Worm (Caenorhabditis elegans) whole organism, early embryonic: ENCODE results near the gene hbl-1.

Source experiments
- B0310.2 ChIP-seq: sonication (generic microtip); optimal IDR thresholded peaks from 2 replicates; lab custom pipeline; 2016; ENCODE audit warnings: mild to moderate bottlenecking, missing genetic modification characterization, missing compliant biosample characterization
- F13C5.2 ChIP-seq: sonication (generic microtip); optimal IDR thresholded peaks from 2 replicates; lab custom pipeline; 2017; ENCODE audit warnings: mild to moderate bottlenecking, missing genetic modification characterization, inconsistent platforms, missing compliant biosample characterization
- aly-1 ChIP-seq: sonication (generic microtip); optimal IDR thresholded peaks from 2 replicates; lab custom pipeline; 2016; ENCODE audit warnings: missing genetic modification characterization, missing compliant biosample characterization
- ama-1 ChIP-seq: fragments of 150-350 bp; optimal IDR thresholded peaks from 2 replicates; lab custom pipeline; 2014
- ceh-13 ChIP-seq: fragments of 200-800 bp; sonication (Bioruptor generic); optimal IDR thresholded peaks from 2 replicates; lab custom pipeline; 2018; ENCODE audit warnings: mild to moderate bottlenecking, missing genetic modification characterization, missing compliant biosample characterization
- ceh-36 ChIP-seq: sonication (generic microtip); optimal IDR thresholded peaks from 2 replicates; lab custom pipeline; 2016; ENCODE audit warnings: missing genetic modification characterization, inconsistent platforms, missing compliant biosample characterization
- ets-7 ChIP-seq: sonication (generic microtip); optimal IDR thresholded peaks from 2 replicates; lab custom pipeline; 2016; ENCODE audit warnings: missing genotype, missing genetic modification characterization, missing compliant biosample characterization
- flt-1 ChIP-seq: fragments of 200-800 bp; sonication (Bioruptor generic); IDR thresholded peaks from 2 replicates; pipeline ENCODE4 v1.3.6; 2022; ENCODE audit warnings: missing genetic modification characterization, missing compliant biosample characterization
- hmbx-1 ChIP-seq: sonication (generic microtip); optimal IDR thresholded peaks from 2 replicates; lab custom pipeline; 2016; ENCODE audit warnings: mild to moderate bottlenecking, missing genetic modification characterization, missing compliant biosample characterization
- hmg-4 ChIP-seq: fragments of 200-800 bp; sonication (Bioruptor generic); optimal IDR thresholded peaks from 2 replicates; lab custom pipeline; 2018; ENCODE audit warnings: mild to moderate bottlenecking, missing genetic modification characterization, missing compliant biosample characterization
- hnd-1 ChIP-seq: sonication (generic microtip); optimal IDR thresholded peaks from 2 replicates; lab custom pipeline; 2016; ENCODE audit warnings: missing genetic modification characterization, missing compliant biosample characterization
- pes-1 ChIP-seq: fragments of 200-800 bp; sonication (Bioruptor generic); IDR thresholded peaks from 2 replicates; pipeline ENCODE4 v1.3.6; 2022; ENCODE audit warnings: missing genetic modification reagents, missing genetic modification characterization, missing compliant biosample characterization
- scrt-1 ChIP-seq: fragments of 200-800 bp; sonication (Bioruptor generic); IDR thresholded peaks from 2 replicates; pipeline ENCODE4 v1.3.6; 2022; ENCODE audit warnings: missing genetic modification characterization, missing compliant biosample characterization
- sea-1 ChIP-seq: fragments of 200-800 bp; sonication (Bioruptor generic); conservative IDR thresholded peaks from 2 replicates; pipeline ENCODE4 v1.3.6; 2022; ENCODE audit warnings: missing genetic modification characterization, missing compliant biosample characterization
- tbx-11 ChIP-seq: fragments of 200-800 bp; sonication (Bioruptor generic); IDR thresholded peaks from 2 replicates; pipeline ENCODE4 v1.3.6; 2022; ENCODE audit warnings: missing genetic modification characterization, missing compliant biosample characterization
- tbx-37 ChIP-seq: fragments of 200-800 bp; sonication (Bioruptor generic); conservative IDR thresholded peaks from 2 replicates; pipeline ENCODE4 v1.3.6; 2022; ENCODE audit warnings: missing genetic modification reagents, missing genetic modification characterization, missing compliant biosample characterization
- tra-4 ChIP-seq: sonication (generic microtip); optimal IDR thresholded peaks from 2 replicates; lab custom pipeline; 2017; ENCODE audit warnings: missing genetic modification characterization, missing compliant biosample characterization

The hbl-1 gene

ce11 chrX:5868030-5868429 lies 46.1 kb downstream of the hbl-1 start:
- no peak for TF ChIP-seq aly-1 (tag; lab: Kevin White, UChicago)
- no peak for TF ChIP-seq ceh-36 (tag; lab: Kevin White, UChicago)
- no peak for TF ChIP-seq ets-7 (tag; lab: Kevin White, UChicago)
- TF ChIP-seq B0310.2 (tag; lab: Kevin White, UChicago), result no peak
- no peak for TF ChIP-seq tbx-11
- TF ChIP-seq hmbx-1 (tag; lab: Kevin White, UChicago), result no peak
- TF ChIP-seq ceh-13 (GFP tag; lab: Kevin White, UChicago), result no peak
- TF ChIP-seq sea-1 (GFP tag; lab: Robert Waterston, UW), result no peak
- TF ChIP-seq hmg-4, result no peak
- no peak for TF ChIP-seq ama-1
- no peak for TF ChIP-seq scrt-1 (GFP tag; lab: Robert Waterston, UW)
- no peak for TF ChIP-seq flt-1
- TF ChIP-seq pes-1 (GFP tag; lab: Robert Waterston, UW), result no peak
- no peak for TF ChIP-seq tbx-37 (GFP tag; lab: Robert Waterston, UW)
- TF ChIP-seq hnd-1 (tag; lab: Kevin White, UChicago), result no peak
- no peak for TF ChIP-seq F13C5.2 (tag; lab: Kevin White, UChicago)
- no peak for TF ChIP-seq tra-4 (tag; lab: Kevin White, UChicago)

- TF ChIP-seq tbx-37 (GFP tag; lab: Robert Waterston, UW), result no peak
- TF ChIP-seq hnd-1 (tag; lab: Kevin White, UChicago), result no peak
- TF ChIP-seq ets-7 (tag; lab: Kevin White, UChicago), result no peak
- no peak for TF ChIP-seq ceh-36 (tag; lab: Kevin White, UChicago)
- TF ChIP-seq flt-1, result no peak
- no peak for TF ChIP-seq aly-1 (tag; lab: Kevin White, UChicago)
- TF ChIP-seq scrt-1 (GFP tag; lab: Robert Waterston, UW), result no peak
- TF ChIP-seq ama-1, result no peak
- no peak for TF ChIP-seq sea-1 (GFP tag; lab: Robert Waterston, UW)
- no peak for TF ChIP-seq pes-1 (GFP tag; lab: Robert Waterston, UW)
- no peak for TF ChIP-seq ceh-13 (GFP tag; lab: Kevin White, UChicago)
- no peak for TF ChIP-seq hmbx-1 (tag; lab: Kevin White, UChicago)
- TF ChIP-seq hmg-4, result no peak
- no peak for TF ChIP-seq tra-4 (tag; lab: Kevin White, UChicago)
- TF ChIP-seq tbx-11, result no peak
- TF ChIP-seq F13C5.2 (tag; lab: Kevin White, UChicago), result no peak
- TF ChIP-seq B0310.2 (tag; lab: Kevin White, UChicago), result no peak
Measured at ce11 chrX:5869603-5870002, 47.7 kb downstream of the hbl-1 start.

ce11 chrX:5872153-5872552 lies 50.2 kb downstream of the hbl-1 start:
- TF ChIP-seq sea-1 (GFP tag; lab: Robert Waterston, UW) (no peak), ama-1 (no peak), hmg-4 (no peak)

ce11 chrX:5875567-5875966 lies 53.6 kb downstream of the hbl-1 start, which contains the start of gene F49E10.4:
F49E10.4 (plus strand) TSS chrX:5875867.
- no peak for TF ChIP-seq B0310.2 (tag; lab: Kevin White, UChicago)
- no peak for TF ChIP-seq sea-1 (GFP tag; lab: Robert Waterston, UW)
- no peak for TF ChIP-seq tra-4 (tag; lab: Kevin White, UChicago)
- no peak for TF ChIP-seq tbx-11
- no peak for TF ChIP-seq hmbx-1 (tag; lab: Kevin White, UChicago)
- TF ChIP-seq aly-1 (tag; lab: Kevin White, UChicago), result no peak
- no peak for TF ChIP-seq pes-1 (GFP tag; lab: Robert Waterston, UW)
- TF ChIP-seq ets-7 (tag; lab: Kevin White, UChicago), result no peak
- TF ChIP-seq hmg-4, result no peak
- no peak for TF ChIP-seq tbx-37 (GFP tag; lab: Robert Waterston, UW)
- no peak for TF ChIP-seq hnd-1 (tag; lab: Kevin White, UChicago)
- no peak for TF ChIP-seq ama-1

ce11 chrX:5877039-5877438 lies 55.1 kb downstream of the hbl-1 start:
- no peak for TF ChIP-seq tbx-37 (GFP tag; lab: Robert Waterston, UW)
- no peak for TF ChIP-seq aly-1 (tag; lab: Kevin White, UChicago)
- TF ChIP-seq pes-1 (GFP tag; lab: Robert Waterston, UW), result no peak
- TF ChIP-seq hnd-1 (tag; lab: Kevin White, UChicago), result no peak
- TF ChIP-seq tra-4 (tag; lab: Kevin White, UChicago), result no peak
- no peak for TF ChIP-seq flt-1
- no peak for TF ChIP-seq ceh-36 (tag; lab: Kevin White, UChicago)
- TF ChIP-seq hmg-4, result no peak
- no peak for TF ChIP-seq ceh-13 (GFP tag; lab: Kevin White, UChicago)
- TF ChIP-seq ama-1, result no peak
- TF ChIP-seq tbx-11, result no peak
- TF ChIP-seq B0310.2 (tag; lab: Kevin White, UChicago), result no peak
